Worm (Caenorhabditis elegans): ENCODE results near the gene flp-11.

DNA sequence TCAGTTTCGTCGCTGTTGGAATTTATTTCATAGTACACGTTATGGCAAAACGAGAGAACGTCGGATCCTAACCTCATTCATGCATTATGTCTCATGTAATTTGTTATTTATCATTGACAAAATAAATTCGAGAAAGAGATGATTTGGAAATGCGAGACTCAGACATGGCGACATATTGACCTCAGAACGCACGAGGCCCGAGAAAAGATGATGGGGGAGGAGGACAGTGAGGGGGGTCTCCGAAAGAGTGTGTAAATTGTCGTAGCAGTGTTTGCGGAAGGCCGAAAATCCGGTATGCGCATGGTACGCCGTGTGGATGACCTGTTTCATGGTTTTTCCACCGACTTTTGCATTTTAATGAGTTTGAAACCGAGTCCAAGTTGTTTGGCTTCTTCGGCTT, 42.3 kb downstream of the flp-11 start:
- TF ChIP-seq ceh-13 (GFP tag; optimal IDR thresholded peaks at IDR 0.05) (no peak), scrt-1 (GFP tag; IDR thresholded peaks at IDR 0.05) (no peak), tra-4 (tag; optimal IDR thresholded peaks at IDR 0.05) (no peak), flt-1 (GFP tag; IDR thresholded peaks at IDR 0.05) (peak; percentile 22; the same call in 1 of the 2 replicates), ama-1 (optimal IDR thresholded peaks at IDR 0.05) (no peak), hnd-1 (tag; optimal IDR thresholded peaks at IDR 0.05) (no peak), hmg-4 (GFP tag; optimal IDR thresholded peaks at IDR 0.05) (peak; percentile 37), F13C5.2 (tag; optimal IDR thresholded peaks at IDR 0.05) (peak; percentile 41), tbx-11 (GFP tag; IDR thresholded peaks at IDR 0.05) (no peak)
